Fruit fly (Drosophila melanogaster): ENCODE results near the gene CG5687.

The CG5687 gene

DNA sequence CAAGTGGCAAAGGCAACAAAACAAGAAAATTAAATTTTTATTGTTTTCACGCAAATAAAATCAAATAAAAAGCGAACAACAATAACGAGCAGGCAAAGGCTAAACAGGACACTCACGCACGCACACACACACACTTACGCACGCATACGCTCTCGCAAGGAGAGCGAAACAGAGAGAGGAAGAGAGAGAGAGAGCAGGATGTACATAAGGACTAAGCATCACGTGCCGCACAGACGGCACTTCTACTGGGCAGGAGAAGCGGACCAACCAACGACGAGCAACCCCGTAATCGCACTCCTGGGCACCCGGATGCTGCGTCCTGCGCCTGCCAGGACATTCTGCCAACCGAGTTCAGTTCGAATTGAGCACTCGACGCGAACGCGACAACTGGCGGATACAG, 18.0 kb downstream of the CG5687 start, which contains the start of gene Dbx:
Gene Dbx, plus strand, starts transcription at position 365 of the 400 bp plus-strand sequence.
- TF ChIP-seq CG1621 (tag; optimal IDR thresholded peaks at IDR 0.05) (no peak), Ets21C (GFP tag; optimal IDR thresholded peaks at IDR 0.05) (no peak), Eip93F (GFP tag; optimal IDR thresholded peaks at IDR 0.05) (no peak), CG3032 (tag; optimal IDR thresholded peaks at IDR 0.05) (no peak), Sox102F (GFP tag; optimal IDR thresholded peaks at IDR 0.05) (no peak), CG6792 (GFP tag; optimal IDR thresholded peaks at IDR 0.05) (no peak), Hr4 (GFP tag; optimal IDR thresholded peaks at IDR 0.05) (no peak), CG10669 (GFP tag; optimal IDR thresholded peaks at IDR 0.05) (no peak), dac (GFP tag; optimal IDR thresholded peaks at IDR 0.05) (no peak), CG6276 (GFP tag; optimal IDR thresholded peaks at IDR 0.05) (no peak)

DNA sequence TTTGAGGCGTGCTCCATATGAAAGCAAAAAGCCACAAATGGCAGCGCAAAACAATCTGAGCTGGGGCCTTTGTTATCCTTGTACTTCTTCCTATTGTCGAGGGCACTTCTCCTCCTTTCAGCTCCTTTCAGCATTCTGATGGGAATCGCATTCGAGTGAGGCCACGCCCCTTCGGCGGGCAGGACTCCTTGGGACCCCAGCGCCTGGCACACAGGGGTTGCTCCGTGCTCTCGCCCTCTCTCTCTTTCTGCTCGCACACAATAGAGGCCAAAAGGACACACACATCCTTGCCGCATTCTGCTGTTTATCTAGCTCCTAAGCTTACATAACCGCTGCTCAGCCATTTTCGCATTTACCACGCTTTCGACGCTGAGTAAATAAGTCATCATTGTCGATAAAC, 18.9 kb downstream of the CG5687 start:
- no peak for TF ChIP-seq CG32006 (GFP tag; optimal IDR thresholded peaks at IDR 0.05)
- no peak for TF ChIP-seq Eip93F (GFP tag; optimal IDR thresholded peaks at IDR 0.05)
- TF ChIP-seq dac (GFP tag; optimal IDR thresholded peaks at IDR 0.05) = no peak
- no peak for TF ChIP-seq fd85E (GFP tag; optimal IDR thresholded peaks at IDR 0.05)
- no peak for TF ChIP-seq Smox (GFP tag; optimal IDR thresholded peaks at IDR 0.05)
- TF ChIP-seq Gug (GFP tag; IDR thresholded peaks at IDR 0.05) = no peak
- TF ChIP-seq CG10631 (GFP tag; optimal IDR thresholded peaks at IDR 0.05) = no peak
- no peak for TF ChIP-seq esn (GFP tag; optimal IDR thresholded peaks at IDR 0.05)
- no peak for TF ChIP-seq CG1621 (tag; optimal IDR thresholded peaks at IDR 0.05)
- TF ChIP-seq Sox15 (GFP tag; optimal IDR thresholded peaks at IDR 0.05) = no peak
- TF ChIP-seq achi (GFP tag; optimal IDR thresholded peaks at IDR 0.05) = no peak
- no peak for TF ChIP-seq CG6276 (GFP tag; optimal IDR thresholded peaks at IDR 0.05)
- no peak for TF ChIP-seq lz (GFP tag; optimal IDR thresholded peaks at IDR 0.05)
- no peak for TF ChIP-seq CG6854 (GFP tag; optimal IDR thresholded peaks at IDR 0.05)

DNA sequence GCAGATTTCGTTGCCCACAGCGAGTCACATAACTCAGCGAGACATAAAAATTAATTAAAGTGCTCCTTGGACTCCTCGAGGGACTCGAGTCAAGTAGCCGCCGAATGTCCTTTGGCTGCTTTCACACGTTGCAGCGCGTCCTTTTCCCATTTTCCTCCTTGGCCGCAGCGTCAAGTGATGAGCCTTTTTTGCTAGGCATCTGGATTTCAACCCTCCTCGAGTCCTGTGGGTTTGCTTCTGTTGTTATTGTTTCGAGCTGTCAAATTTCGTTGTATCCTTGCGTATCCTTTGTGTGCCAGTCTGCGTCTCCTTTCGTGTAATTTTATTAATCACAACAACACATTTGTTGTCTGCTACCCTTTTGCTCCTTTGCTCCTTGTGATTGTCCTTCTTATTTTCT, 22.3 kb downstream of the CG5687 start:
- TF ChIP-seq CG8319 (GFP tag; optimal IDR thresholded peaks at IDR 0.05) (no peak), CG15336 (GFP tag; IDR thresholded peaks at IDR 0.05) (no peak), Hr39 (GFP tag; optimal IDR thresholded peaks at IDR 0.05) (no peak), CG10669 (GFP tag; optimal IDR thresholded peaks at IDR 0.05) (no peak), lz (GFP tag; optimal IDR thresholded peaks at IDR 0.05) (no peak), CG6854 (GFP tag; optimal IDR thresholded peaks at IDR 0.05) (no peak), CG11294 (GFP tag; IDR thresholded peaks at IDR 0.05) (no peak), ss (GFP tag; optimal IDR thresholded peaks at IDR 0.05) (no peak), CG11902 (GFP tag; optimal IDR thresholded peaks at IDR 0.05) (no peak), Ets21C (GFP tag; optimal IDR thresholded peaks at IDR 0.05) (no peak), dac (GFP tag; optimal IDR thresholded peaks at IDR 0.05) (no peak), net (GFP tag; optimal IDR thresholded peaks at IDR 0.05) (no peak), Sox15 (GFP tag; optimal IDR thresholded peaks at IDR 0.05) (no peak), salr (GFP tag; optimal IDR thresholded peaks at IDR 0.05) (no peak), fd85E (GFP tag; optimal IDR thresholded peaks at IDR 0.05) (no peak), CG6808 (GFP tag; optimal IDR thresholded peaks at IDR 0.05) (no peak), Lpt (GFP tag; optimal IDR thresholded peaks at IDR 0.05) (no peak), Eip78C (GFP tag) (no peak), Sox102F (GFP tag; optimal IDR thresholded peaks at IDR 0.05) (no peak)

DNA sequence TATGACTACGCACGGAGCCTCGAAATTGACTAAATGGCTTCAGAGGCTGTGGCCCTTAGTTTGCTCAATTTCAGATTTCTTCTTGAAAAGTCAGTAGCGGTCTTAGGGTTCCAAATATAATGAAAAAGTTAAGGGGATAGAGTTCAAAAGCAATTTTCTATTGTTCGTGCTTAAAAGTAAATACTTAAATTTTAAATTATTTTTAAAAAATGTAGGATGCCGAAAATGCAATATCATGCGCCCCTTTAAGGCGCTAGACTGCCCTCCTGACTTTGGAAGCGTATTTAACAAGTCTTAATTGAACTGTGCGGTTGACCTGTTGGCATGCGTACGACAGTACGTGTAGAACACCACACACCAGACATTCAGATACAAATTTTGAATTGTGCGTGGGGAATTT, 24.2 kb downstream of the CG5687 start:
- no peak for TF ChIP-seq Eip75B (GFP tag; optimal IDR thresholded peaks at IDR 0.05)
- TF ChIP-seq fkh (GFP tag; optimal IDR thresholded peaks at IDR 0.05) = no peak
- no peak for TF ChIP-seq Ets21C (GFP tag; optimal IDR thresholded peaks at IDR 0.05)
- TF ChIP-seq Hr38 (GFP tag; optimal IDR thresholded peaks at IDR 0.05) = no peak
- TF ChIP-seq CG10669 (GFP tag; optimal IDR thresholded peaks at IDR 0.05) = no peak
- no peak for TF ChIP-seq Sox15 (GFP tag; optimal IDR thresholded peaks at IDR 0.05)
- TF ChIP-seq CG16779 (tag; optimal IDR thresholded peaks at IDR 0.05) = no peak
- TF ChIP-seq CG3919 (GFP tag; optimal IDR thresholded peaks at IDR 0.05) = no peak
- no peak for TF ChIP-seq achi (GFP tag; optimal IDR thresholded peaks at IDR 0.05)
- TF ChIP-seq CG15336 (GFP tag; IDR thresholded peaks at IDR 0.05) = no peak
- no peak for TF ChIP-seq salr (GFP tag; optimal IDR thresholded peaks at IDR 0.05)
- TF ChIP-seq OdsH (GFP tag; optimal IDR thresholded peaks at IDR 0.05) = no peak

Data from whole organism, prepupa.